Worm (Caenorhabditis elegans) whole organism, L3 larva: ENCODE measurements around the gene H06I04.6.

ENCODE experiments used
- elt-3 ChIP-seq, 3 experiments: fragments of 150-350 bp in 1 of 3; sonication (generic microtip) in 2 of 3; optimal IDR thresholded peaks; 2 replicates in 2 of 3; 4 replicates in 1 of 3; lab custom pipeline; 2014 to 2017; ENCODE audit warnings: missing biosample characterization in 3 of 3, missing genetic modification characterization in 3 of 3
- nfya-1 ChIP-seq: sonication (generic microtip); optimal IDR thresholded peaks from 2 replicates; lab custom pipeline; 2017; ENCODE audit warnings: missing genetic modification characterization, mild to moderate bottlenecking, missing compliant biosample characterization, antibody characterized with exemption, moderate library complexity; ENCODE audit not compliant: insufficient read depth

ce11 chrIII:3066769-3067168 lies 2.6 kb upstream of the H06I04.6 start:
- TF ChIP-seq nfya-1 (tag; lab: Kevin White, UChicago) (no peak), elt-3 (tag; optimal IDR thresholded peaks at IDR 0.05; lab: Kevin White, UChicago) (no peak)
